Fruit fly (Drosophila melanogaster) whole organism, prepupa: ENCODE results near the gene unk.

Source experiments
- CG10631 ChIP-seq: fragments of 200-800 bp; sonication (Bioruptor generic); optimal IDR thresholded peaks from 2 replicates; lab custom pipeline; 2016; ENCODE audit warnings: missing biosample characterization, missing genetic modification characterization
- CG10669 ChIP-seq: fragments of 200-800 bp; sonication (Bioruptor generic); optimal IDR thresholded peaks from 3 replicates; lab custom pipeline; 2018; ENCODE audit warnings: missing biosample characterization, mild to moderate bottlenecking, missing genetic modification characterization, moderate library complexity
- CG11294 ChIP-seq: fragments of 200-800 bp; sonication (Bioruptor generic); IDR thresholded peaks from 2 replicates; pipeline ENCODE4 v1.3.6; 2022; ENCODE audit warnings: missing biosample characterization, missing genetic modification characterization
- CG11762 ChIP-seq: fragments of 200-800 bp; sonication (Bioruptor generic); optimal IDR thresholded peaks from 3 replicates; lab custom pipeline; 2016; ENCODE audit warnings: missing biosample characterization, missing genetic modification characterization; ENCODE audit not compliant: insufficient read depth
- CG11902 ChIP-seq: fragments of 200-800 bp; sonication (Bioruptor generic); optimal IDR thresholded peaks from 3 replicates; lab custom pipeline; 2016; ENCODE audit warnings: missing biosample characterization, missing genetic modification characterization
- CG15336 ChIP-seq: fragments of 200-800 bp; sonication (Bioruptor generic); IDR thresholded peaks from 2 replicates; pipeline ENCODE4 v1.3.6; 2022; ENCODE audit warnings: missing biosample characterization, missing genetic modification characterization
- CG1621 ChIP-seq: fragments of 200-800 bp; sonication (Bioruptor generic); optimal IDR thresholded peaks from 3 replicates; lab custom pipeline; 2018; ENCODE audit warnings: missing biosample characterization, mild to moderate bottlenecking, missing genetic modification characterization
- CG3032 ChIP-seq: fragments of 200-800 bp; optimal IDR thresholded peaks from 2 replicates; lab custom pipeline; 2019; ENCODE audit warnings: missing biosample characterization, mild to moderate bottlenecking, missing genetic modification characterization, moderate library complexity
- CG31627 ChIP-seq: fragments of 200-800 bp; sonication (Bioruptor generic); optimal IDR thresholded peaks from 3 replicates; lab custom pipeline; 2016; ENCODE audit warnings: missing biosample characterization, missing genetic modification characterization
- CG4318 ChIP-seq: fragments of 200-800 bp; sonication (Bioruptor generic); optimal IDR thresholded peaks from 3 replicates; lab custom pipeline; 2017; ENCODE audit warnings: missing biosample characterization, mild to moderate bottlenecking, missing genetic modification characterization
- CG6163 ChIP-seq: fragments of 200-800 bp; sonication (Bioruptor generic); IDR thresholded peaks from 3 replicates; pipeline ENCODE4 v1.3.6; 2022; ENCODE audit warnings: missing biosample characterization, missing genetic modification characterization
- CG6276 ChIP-seq: fragments of 200-800 bp; sonication (Bioruptor generic); optimal IDR thresholded peaks from 2 replicates; lab custom pipeline; 2017; ENCODE audit warnings: missing biosample characterization, mild to moderate bottlenecking, missing genetic modification characterization
- CG6854 ChIP-seq: fragments of 200-800 bp; sonication (Bioruptor generic); optimal IDR thresholded peaks from 2 replicates; lab custom pipeline; 2017; ENCODE audit warnings: missing biosample characterization, mild to moderate bottlenecking, missing genetic modification characterization
- CG8119 ChIP-seq: fragments of 200-800 bp; sonication (Bioruptor generic); IDR thresholded peaks from 3 replicates; pipeline ENCODE4 v1.3.6; 2022; ENCODE audit warnings: missing biosample characterization, missing genetic modification characterization
- CG8319 ChIP-seq: fragments of 200-800 bp; sonication (Bioruptor generic); optimal IDR thresholded peaks from 3 replicates; lab custom pipeline; 2016; ENCODE audit warnings: missing biosample characterization, missing genetic modification characterization
- CG8632 ChIP-seq: fragments of 200-800 bp; sonication (Bioruptor generic); optimal IDR thresholded peaks from 3 replicates; lab custom pipeline; 2016; ENCODE audit warnings: missing biosample characterization, missing genetic modification characterization
- Eip75B ChIP-seq: fragments of 200-800 bp; sonication (Bioruptor generic); optimal IDR thresholded peaks from 3 replicates; lab custom pipeline; 2016; ENCODE audit warnings: missing biosample characterization, missing genetic modification characterization
- Eip78C ChIP-seq: fragments of 200-800 bp; sonication (Bioruptor generic); peaks from one replicate; lab custom pipeline; 2016; ENCODE audit warnings: missing biosample characterization, missing genetic modification characterization
- Ets21C ChIP-seq: fragments of 200-800 bp; sonication (Bioruptor generic); optimal IDR thresholded peaks from 3 replicates; lab custom pipeline; 2016; ENCODE audit warnings: missing biosample characterization, missing genetic modification characterization
- Ets96B ChIP-seq: fragments of 200-800 bp; optimal IDR thresholded peaks from 2 replicates; lab custom pipeline; 2019; ENCODE audit warnings: missing biosample characterization, mild to moderate bottlenecking, missing genetic modification characterization, moderate library complexity
- Gug ChIP-seq: fragments of 200-800 bp; sonication (Bioruptor generic); IDR thresholded peaks from 2 replicates; pipeline ENCODE4 v1.3.6; 2022; ENCODE audit warnings: missing biosample characterization, missing genetic modification characterization
- Hr38 ChIP-seq: sonication (Bioruptor generic); optimal IDR thresholded peaks from 2 replicates; lab custom pipeline; 2016; ENCODE audit warnings: missing biosample characterization, missing genetic modification characterization
- Hr39 ChIP-seq: fragments of 200-800 bp; sonication (Bioruptor generic); optimal IDR thresholded peaks from 2 replicates; lab custom pipeline; 2016; ENCODE audit warnings: missing biosample characterization, missing genetic modification characterization
- Hr4 ChIP-seq: fragments of 200-800 bp; sonication (Bioruptor generic); optimal IDR thresholded peaks from 3 replicates; lab custom pipeline; 2016; ENCODE audit warnings: missing biosample characterization, missing genetic modification characterization
- Lpt ChIP-seq: fragments of 200-800 bp; sonication (Bioruptor generic); optimal IDR thresholded peaks from 3 replicates; lab custom pipeline; 2016; ENCODE audit warnings: missing biosample characterization, missing genetic modification characterization
- OdsH ChIP-seq: fragments of 200-800 bp; sonication (Bioruptor generic); optimal IDR thresholded peaks from 3 replicates; lab custom pipeline; 2016; ENCODE audit warnings: missing biosample characterization, missing genetic modification characterization
- Smox ChIP-seq: fragments of 200-800 bp; sonication (Bioruptor generic); optimal IDR thresholded peaks from 3 replicates; lab custom pipeline; 2016; ENCODE audit warnings: missing biosample characterization, missing genetic modification characterization
- Sox102F ChIP-seq: fragments of 200-800 bp; sonication (Bioruptor generic); optimal IDR thresholded peaks from 2 replicates; lab custom pipeline; 2016; ENCODE audit warnings: missing biosample characterization, mild to moderate bottlenecking, missing genetic modification characterization
- Sox14 ChIP-seq: fragments of 200-800 bp; sonication (Bioruptor generic); optimal IDR thresholded peaks from 3 replicates; lab custom pipeline; 2016; ENCODE audit warnings: missing biosample characterization, missing genetic modification characterization
- Sox15 ChIP-seq: fragments of 200-800 bp; sonication (Bioruptor generic); optimal IDR thresholded peaks from 3 replicates; lab custom pipeline; 2016; ENCODE audit warnings: missing biosample characterization, missing genetic modification characterization
- achi ChIP-seq: fragments of 200-800 bp; sonication (Bioruptor generic); optimal IDR thresholded peaks from 3 replicates; lab custom pipeline; 2016; ENCODE audit warnings: missing biosample characterization, missing genetic modification characterization
- cyc ChIP-seq: fragments of 200-800 bp; sonication (Bioruptor generic); optimal IDR thresholded peaks from 3 replicates; lab custom pipeline; 2016; ENCODE audit warnings: missing biosample characterization, missing genetic modification characterization
- dac ChIP-seq: fragments of 200-800 bp; sonication (Bioruptor generic); optimal IDR thresholded peaks from 2 replicates; lab custom pipeline; 2017; ENCODE audit warnings: missing biosample characterization, mild to moderate bottlenecking, missing genetic modification characterization
- dsx ChIP-seq: fragments of 200-800 bp; optimal IDR thresholded peaks from 3 replicates; lab custom pipeline; 2019; ENCODE audit warnings: missing biosample characterization, mild to moderate bottlenecking, missing genetic modification characterization, moderate library complexity; ENCODE audit not compliant: poor library complexity, severe bottlenecking
- eg ChIP-seq: fragments of 200-800 bp; sonication (Bioruptor generic); IDR thresholded peaks from 3 replicates; pipeline ENCODE4 v1.3.6; 2022; ENCODE audit warnings: missing biosample characterization, missing genetic modification characterization
- esn ChIP-seq: fragments of 200-800 bp; sonication (Bioruptor generic); optimal IDR thresholded peaks from 2 replicates; lab custom pipeline; 2016; ENCODE audit warnings: missing biosample characterization, mild to moderate bottlenecking, missing genetic modification characterization, moderate library complexity
- fd59A ChIP-seq: fragments of 200-800 bp; sonication (Bioruptor generic); optimal IDR thresholded peaks from 2 replicates; lab custom pipeline; 2017; ENCODE audit warnings: missing biosample characterization, mild to moderate bottlenecking, missing genetic modification characterization, missing genetic modification reagents
- fd85E ChIP-seq: fragments of 200-800 bp; sonication (Bioruptor generic); optimal IDR thresholded peaks from 3 replicates; lab custom pipeline; 2016; ENCODE audit warnings: missing biosample characterization, missing genetic modification characterization
- fkh ChIP-seq: fragments of 200-800 bp; sonication (Bioruptor generic); optimal IDR thresholded peaks from 3 replicates; lab custom pipeline; 2017; ENCODE audit warnings: missing biosample characterization, mild to moderate bottlenecking, missing genetic modification characterization, moderate library complexity
- lz ChIP-seq: fragments of 200-800 bp; sonication (Bioruptor generic); optimal IDR thresholded peaks from 3 replicates; lab custom pipeline; 2016; ENCODE audit warnings: missing biosample characterization, missing genetic modification characterization
- net ChIP-seq: fragments of 200-800 bp; sonication (Bioruptor generic); optimal IDR thresholded peaks from 3 replicates; lab custom pipeline; 2016; ENCODE audit warnings: missing biosample characterization, missing genetic modification characterization
- pdm3 ChIP-seq: fragments of 200-800 bp; sonication (Bioruptor generic); optimal IDR thresholded peaks from 3 replicates; lab custom pipeline; 2016; ENCODE audit warnings: missing biosample characterization, missing genetic modification characterization
- salr ChIP-seq, 2 experiments: fragments of 200-800 bp; sonication (Bioruptor generic); optimal IDR thresholded peaks; 3 replicates each; lab custom pipeline; 2016 to 2018; ENCODE audit warnings: missing biosample characterization in 2 of 2, missing genetic modification characterization in 2 of 2, mild to moderate bottlenecking in 1 of 2
- spab ChIP-seq: fragments of 200-800 bp; sonication (Bioruptor generic); optimal IDR thresholded peaks from 2 replicates; lab custom pipeline; 2017; ENCODE audit warnings: missing biosample characterization, mild to moderate bottlenecking, missing genetic modification characterization, missing genetic modification reagents
- ss ChIP-seq, 2 experiments: fragments of 200-800 bp; sonication (Bioruptor generic); optimal IDR thresholded peaks; 2 replicates in 1 of 2; 3 replicates in 1 of 2; lab custom pipeline; 2017 to 2018; ENCODE audit warnings: mild to moderate bottlenecking in 2 of 2, missing biosample characterization in 2 of 2, missing genetic modification characterization in 2 of 2, moderate library complexity in 1 of 2
- svp ChIP-seq: fragments of 200-800 bp; sonication (Bioruptor generic); peaks from one replicate; lab custom pipeline; 2016; ENCODE audit warnings: missing biosample characterization, missing genetic modification characterization
- topi ChIP-seq: fragments of 200-800 bp; sonication (Bioruptor generic); optimal IDR thresholded peaks from 3 replicates; lab custom pipeline; 2016; ENCODE audit warnings: missing biosample characterization, missing genetic modification characterization

unk gene

dm6 chr3R:23176445-23177087 lies 18.9 kb upstream of the unk start (continued):
- TF ChIP-seq CG8319 (no peak), topi (GFP tag; lab: Kevin White, UChicago) (peak; percentile 9), ss (GFP tag; optimal IDR thresholded peaks at IDR 0.05; lab: Kevin White, UChicago) (peak in 1 of 2 experiments; percentile 44), Hr38 (GFP tag; lab: Kevin White, UChicago) (no peak), Lpt (GFP tag; lab: Kevin White, UChicago) (no peak), CG31627 (GFP tag; lab: Kevin White, UChicago) (no peak), CG6854 (GFP tag; lab: Kevin White, UChicago) (peak; percentile 34), cyc (GFP tag; lab: Kevin White, UChicago) (no peak), CG4318 (GFP tag; lab: Kevin White, UChicago) (no peak), pdm3 (GFP tag; lab: Kevin White, UChicago) (no peak), Sox15 (GFP tag; lab: Kevin White, UChicago) (no peak), CG10631 (GFP tag; lab: Kevin White, UChicago) (peak; percentile 22), CG8119 (GFP tag; lab: Robert Waterston, UW) (no peak), CG15336 (GFP tag; lab: Robert Waterston, UW) (no peak), CG10669 (no peak), OdsH (GFP tag; lab: Kevin White, UChicago) (peak; percentile 23), salr (GFP tag; optimal IDR thresholded peaks at IDR 0.05; lab: Kevin White, UChicago) (no peak), achi (GFP tag; lab: Kevin White, UChicago) (peak; percentile 8), eg (0 out of 3 replicates have a peak, but pooled peaks have one; percentile 34)

- TF ChIP-seq CG10669 (peak; percentile 95), salr (GFP tag; optimal IDR thresholded peaks at IDR 0.05; lab: Kevin White, UChicago) (peak; percentile 87 to 89), CG4318 (GFP tag; lab: Kevin White, UChicago) (peak; percentile 74), Lpt (GFP tag; lab: Kevin White, UChicago) (peak; percentile 89), CG11294 (GFP tag; lab: Robert Waterston, UW) (peak; percentile 87), Eip78C (GFP tag; lab: Kevin White, UChicago) (peak; percentile 99), ss (GFP tag; optimal IDR thresholded peaks at IDR 0.05; lab: Kevin White, UChicago) (peak; percentile 72 to 90), svp (GFP tag; lab: Kevin White, UChicago) (peak; percentile 98), achi (GFP tag; lab: Kevin White, UChicago) (peak; percentile 96), fkh (no peak), Ets96B (tag; lab: Kevin White, UChicago) (peak; percentile 95), CG6854 (GFP tag; lab: Kevin White, UChicago) (peak; percentile 92), Hr4 (GFP tag; lab: Kevin White, UChicago) (peak; percentile 97), dsx (GFP tag; lab: Kevin White, UChicago) (peak; percentile 86), Gug (GFP tag; lab: Robert Waterston, UW) (peak; percentile 85), CG11902 (peak; percentile 88), Smox (GFP tag; lab: Kevin White, UChicago) (peak; percentile 97), Ets21C (GFP tag; lab: Kevin White, UChicago) (peak; percentile 95), CG6276 (GFP tag; lab: Kevin White, UChicago) (peak; percentile 54), fd85E (GFP tag; lab: Kevin White, UChicago) (peak; percentile 88), Hr39 (GFP tag; lab: Kevin White, UChicago) (peak; percentile 98), Sox102F (peak; percentile 97), CG15336 (GFP tag; lab: Robert Waterston, UW) (peak; percentile 93), CG11762 (peak; percentile 95), lz (peak; percentile 96), spab (GFP tag; lab: Kevin White, UChicago) (peak; percentile 88), Hr38 (GFP tag; lab: Kevin White, UChicago) (peak; percentile 16), esn (GFP tag; lab: Kevin White, UChicago) (peak; percentile 99), CG8319 (peak; percentile 95), Eip75B (GFP tag; lab: Kevin White, UChicago) (peak; percentile 97), Sox14 (peak; percentile 97), net (peak; percentile 97), CG1621 (tag; lab: Kevin White, UChicago) (peak; percentile 94), CG3032 (tag; lab: Kevin White, UChicago) (peak; percentile 93), CG8632 (GFP tag; lab: Kevin White, UChicago) (peak; percentile 97), cyc (GFP tag; lab: Kevin White, UChicago) (peak; percentile 96), fd59A (GFP tag; lab: Kevin White, UChicago) (peak; percentile 90), CG6163 (peak; percentile 96), dac (GFP tag; lab: Kevin White, UChicago) (peak; percentile 67)
These were observed 17.7 kb upstream of the unk start for dm6 chr3R:23175376-23175775.
